Fruit fly (Drosophila melanogaster) whole organism: ENCODE results near the gene CG42718.

Experiments
- Dll ChIP-seq: fragments of >200 bp; optimal IDR thresholded peaks from 2 replicates; lab custom pipeline; 2017
- psq ChIP-seq: fragments of >200 bp; optimal IDR thresholded peaks from 2 replicates; lab custom pipeline; 2017

dm6 chr3L:16339463-16339862, 18.4 kb upstream of the CG42718 start:
- TF ChIP-seq psq (lab: Kevin White, UChicago), result no peak
- TF ChIP-seq Dll (lab: Kevin White, UChicago), result no peak
